Worm (Caenorhabditis elegans) whole organism, L3 larva: Measurements from ENCODE around the gene nlp-43.

Experiments used
- R02D3.7 ChIP-seq: fragments of 150-350 bp; optimal IDR thresholded peaks from 2 replicates; lab custom pipeline; 2014; ENCODE audit warnings: missing biosample characterization, missing genetic modification characterization
- ama-1 ChIP-seq: fragments of 150-350 bp; optimal IDR thresholded peaks from 2 replicates; lab custom pipeline; 2018
- egl-27 ChIP-seq: sonication (generic microtip); optimal IDR thresholded peaks from 4 replicates; lab custom pipeline; 2017; ENCODE audit warnings: missing biosample characterization, missing genetic modification reagents, missing genetic modification characterization
- fkh-10 ChIP-seq: sonication (generic microtip); optimal IDR thresholded peaks from 2 replicates; lab custom pipeline; 2017; ENCODE audit warnings: missing biosample characterization, missing genetic modification reagents, missing genetic modification characterization
- fos-1 ChIP-seq: fragments of 150-350 bp; optimal IDR thresholded peaks from 2 replicates; lab custom pipeline; 2014; ENCODE audit warnings: missing biosample characterization, missing genetic modification characterization
- lin-15B ChIP-seq: fragments of 150-350 bp; optimal IDR thresholded peaks from 2 replicates; lab custom pipeline; 2014; ENCODE audit warnings: missing biosample characterization, missing genetic modification characterization
- nfya-1 ChIP-seq: sonication (generic microtip); optimal IDR thresholded peaks from 2 replicates; lab custom pipeline; 2017; ENCODE audit warnings: missing genetic modification characterization, mild to moderate bottlenecking, missing compliant biosample characterization, antibody characterized with exemption, moderate library complexity; ENCODE audit not compliant: insufficient read depth
- nhr-28 ChIP-seq: fragments of 150-350 bp; optimal IDR thresholded peaks from 2 replicates; lab custom pipeline; 2014; ENCODE audit warnings: missing biosample characterization, missing genetic modification characterization
- nhr-76 ChIP-seq: fragments of 150-350 bp; sonication (generic microtip); optimal IDR thresholded peaks from 5 replicates; lab custom pipeline; 2014; ENCODE audit warnings: missing biosample characterization, missing genetic modification characterization
- pha-4 ChIP-seq: fragments of 150-350 bp; optimal IDR thresholded peaks from 2 replicates; lab custom pipeline; 2014; ENCODE audit warnings: missing biosample characterization, missing genetic modification reagents, missing genetic modification characterization
- unc-62 ChIP-seq: fragments of 150-350 bp; sonication (generic microtip); optimal IDR thresholded peaks from 4 replicates; lab custom pipeline; 2014; ENCODE audit warnings: missing biosample characterization, missing genetic modification reagents, missing genetic modification characterization

DNA sequence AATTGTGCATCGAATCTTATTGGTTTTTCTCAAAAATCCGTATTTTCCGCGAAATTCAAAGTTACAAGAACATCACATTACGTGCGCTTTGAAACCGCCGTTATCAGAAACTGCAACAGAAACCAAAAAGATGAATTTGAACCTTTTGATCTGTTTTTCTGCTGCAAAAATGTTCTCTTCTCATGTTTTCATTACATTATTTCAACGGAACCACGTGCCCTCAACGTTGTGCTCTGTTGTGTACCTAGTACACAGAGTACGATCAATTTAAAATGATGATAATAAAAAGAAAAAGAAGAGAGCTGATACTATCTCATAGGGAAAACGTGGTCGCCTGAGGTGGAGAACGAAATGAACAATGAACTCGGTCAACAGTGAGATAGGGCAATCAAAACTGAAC lies 35.9 kb downstream of the nlp-43 start:
- TF ChIP-seq unc-62 (GFP tag; lab: Kevin White, UChicago) (no peak), nfya-1 (tag; lab: Kevin White, UChicago) (peak; percentile 60), fkh-10 (GFP tag; lab: Kevin White, UChicago) (no peak), lin-15B (tag; lab: Kevin White, UChicago) (peak; percentile 6), pha-4 (tag; lab: Kevin White, UChicago) (peak; percentile 93), fos-1 (tag; lab: Kevin White, UChicago) (no peak), R02D3.7 (tag; lab: Kevin White, UChicago) (no peak), nhr-76 (tag; lab: Kevin White, UChicago) (no peak), nhr-28 (no peak), egl-27 (tag; lab: Kevin White, UChicago) (no peak), ama-1 (lab: Kevin White, UChicago) (peak; percentile 26)
